Worm (Caenorhabditis elegans) whole organism, L3 larva: ENCODE data around the gene Y43C5A.2.

Experiments used
- aly-2 ChIP-seq: fragments of 150-350 bp; optimal IDR thresholded peaks from 2 replicates; lab custom pipeline; 2014; ENCODE audit warnings: missing biosample characterization, missing genetic modification characterization
- egl-5 ChIP-seq: fragments of 150-350 bp; optimal IDR thresholded peaks from 2 replicates; lab custom pipeline; 2017; ENCODE audit warnings: missing biosample characterization, missing genetic modification reagents, missing genetic modification characterization, inconsistent platforms
- elt-2 ChIP-seq: sonication (generic microtip); optimal IDR thresholded peaks from 2 replicates; lab custom pipeline; 2016; ENCODE audit warnings: missing genetic modification reagents, mild to moderate bottlenecking, missing genetic modification characterization, missing compliant biosample characterization
- fkh-10 ChIP-seq: sonication (generic microtip); optimal IDR thresholded peaks from 2 replicates; lab custom pipeline; 2017; ENCODE audit warnings: missing biosample characterization, missing genetic modification reagents, missing genetic modification characterization
- jun-1 ChIP-seq: fragments of 150-350 bp; optimal IDR thresholded peaks from 2 replicates; lab custom pipeline; 2014; ENCODE audit warnings: missing biosample characterization, missing genetic modification reagents, missing genetic modification characterization
- lin-39 ChIP-seq: fragments of 150-350 bp; optimal IDR thresholded peaks from 2 replicates; lab custom pipeline; 2018; ENCODE audit warnings: missing biosample characterization, missing genetic modification reagents, missing genetic modification characterization
- nfya-1 ChIP-seq: sonication (generic microtip); optimal IDR thresholded peaks from 2 replicates; lab custom pipeline; 2017; ENCODE audit warnings: missing genetic modification characterization, mild to moderate bottlenecking, missing compliant biosample characterization, antibody characterized with exemption, moderate library complexity; ENCODE audit not compliant: insufficient read depth
- nhr-28 ChIP-seq: fragments of 150-350 bp; optimal IDR thresholded peaks from 2 replicates; lab custom pipeline; 2014; ENCODE audit warnings: missing biosample characterization, missing genetic modification characterization
- skn-1 ChIP-seq: fragments of 150-350 bp; optimal IDR thresholded peaks from 2 replicates; lab custom pipeline; 2014; ENCODE audit warnings: missing biosample characterization, missing genetic modification characterization
- ztf-11 ChIP-seq: fragments of 150-350 bp; optimal IDR thresholded peaks from 2 replicates; lab custom pipeline; 2014; ENCODE audit warnings: missing biosample characterization, missing genetic modification characterization

DNA sequence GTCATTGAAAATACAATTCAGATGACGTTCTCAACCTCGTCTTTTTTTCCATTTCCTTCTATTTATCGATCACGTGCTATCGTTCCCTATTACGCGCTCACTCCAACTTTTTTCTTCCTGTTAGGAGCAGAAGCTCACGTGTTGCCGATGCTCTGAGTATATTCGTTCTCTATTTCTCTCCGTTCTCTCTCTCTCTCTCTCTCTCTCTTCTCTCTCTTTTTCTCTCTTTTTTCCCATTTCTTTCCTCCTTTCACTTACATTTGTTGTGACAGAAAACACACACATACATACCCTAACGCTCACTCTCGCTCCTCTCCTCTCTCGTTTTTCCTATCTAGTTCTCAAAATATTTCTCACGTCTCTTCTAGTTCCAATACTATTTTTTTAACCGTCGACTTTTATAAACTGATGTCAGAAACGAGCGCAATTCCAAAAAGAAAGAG is 17.3 kb upstream of the Y43C5A.2 start:
- TF ChIP-seq elt-2 (tag; lab: Kevin White, UChicago) (peak; percentile 93), skn-1 (tag; lab: Kevin White, UChicago) (peak; percentile 87), nhr-28 (tag; lab: Kevin White, UChicago) (no peak), fkh-10 (GFP tag; lab: Kevin White, UChicago) (peak; percentile 93), ztf-11 (no peak), jun-1 (tag; lab: Kevin White, UChicago) (peak; percentile 97), egl-5 (tag; lab: Kevin White, UChicago) (peak; percentile 46), nfya-1 (tag; lab: Kevin White, UChicago) (peak; percentile 86), aly-2 (tag; lab: Kevin White, UChicago) (no peak), lin-39 (tag; lab: Kevin White, UChicago) (peak; percentile 64)
